Fruit fly (Drosophila melanogaster) whole organism, embryonic: ENCODE data around the gene CG15914.
A peak's percentile ranks its signal among the peaks of the same experiment; 100 is the strongest.

Experiments used
- Asciz ChIP-seq: fragments of 200-800 bp; sonication (Bioruptor generic); optimal IDR thresholded peaks from 2 replicates; lab custom pipeline; 2017; ENCODE audit warnings: missing biosample characterization, mild to moderate bottlenecking, missing genetic modification characterization, missing genetic modification reagents
- CG10267 ChIP-seq: fragments of 200-800 bp; sonication (Bioruptor generic); optimal IDR thresholded peaks from 2 replicates; lab custom pipeline; 2018; ENCODE audit warnings: missing biosample characterization, mild to moderate bottlenecking, missing genetic modification characterization, moderate library complexity
- CG11696 ChIP-seq: fragments of 200-800 bp; sonication (Bioruptor generic); IDR thresholded peaks from 2 replicates; pipeline ENCODE4 v1.3.6; 2022; ENCODE audit warnings: missing biosample characterization, missing genetic modification characterization
- CG12219 ChIP-seq: fragments of 200-800 bp; sonication (Bioruptor generic); optimal IDR thresholded peaks from 3 replicates; lab custom pipeline; 2018; ENCODE audit warnings: missing biosample characterization, mild to moderate bottlenecking, missing genetic modification characterization
- CG12236 ChIP-seq: fragments of 200-800 bp; sonication (Bioruptor generic); optimal IDR thresholded peaks from 2 replicates; lab custom pipeline; 2016; ENCODE audit warnings: missing biosample characterization, missing genetic modification characterization
- CG1529 ChIP-seq: fragments of 200-800 bp; sonication (Bioruptor generic); optimal IDR thresholded peaks from 3 replicates; lab custom pipeline; 2018; ENCODE audit warnings: missing biosample characterization, missing genetic modification characterization
- CG1603 ChIP-seq: fragments of 200-800 bp; sonication (Bioruptor generic); optimal IDR thresholded peaks from 2 replicates; lab custom pipeline; 2019; ENCODE audit warnings: missing biosample characterization, mild to moderate bottlenecking, missing genetic modification characterization, moderate library complexity
- CG17186 ChIP-seq: fragments of 200-800 bp; sonication (Bioruptor generic); optimal IDR thresholded peaks from 3 replicates; lab custom pipeline; 2017; ENCODE audit warnings: missing biosample characterization, missing genetic modification reagents, missing genetic modification characterization
- CG18619 ChIP-seq: fragments of 200-800 bp; sonication (Bioruptor generic); optimal IDR thresholded peaks from 3 replicates; lab custom pipeline; 2017; ENCODE audit warnings: missing biosample characterization, mild to moderate bottlenecking, missing genetic modification characterization
- CG2116 ChIP-seq: fragments of 200-800 bp; sonication (Bioruptor generic); optimal IDR thresholded peaks from 3 replicates; lab custom pipeline; 2018; ENCODE audit warnings: missing biosample characterization, mild to moderate bottlenecking, missing genetic modification characterization
- CG2120 ChIP-seq: fragments of 200-800 bp; sonication (Bioruptor generic); optimal IDR thresholded peaks from 3 replicates; lab custom pipeline; 2016; ENCODE audit warnings: missing biosample characterization, missing genetic modification characterization
- CG2129 ChIP-seq: fragments of 200-800 bp; sonication (Bioruptor generic); IDR thresholded peaks from 2 replicates; pipeline ENCODE4 v1.3.6; 2022; ENCODE audit warnings: missing biosample characterization, missing genetic modification characterization; ENCODE audit not compliant: partially characterized antibody
- CG2202 ChIP-seq: fragments of 200-800 bp; sonication (Bioruptor generic); optimal IDR thresholded peaks from 2 replicates; lab custom pipeline; 2018; ENCODE audit warnings: missing biosample characterization, mild to moderate bottlenecking, missing genetic modification characterization
- CG3995 ChIP-seq: fragments of 200-800 bp; sonication (Bioruptor generic); optimal IDR thresholded peaks from 3 replicates; lab custom pipeline; 2016; ENCODE audit warnings: missing biosample characterization, missing genetic modification characterization
- CG42726 ChIP-seq: fragments of 200-800 bp; sonication (Bioruptor generic); IDR thresholded peaks from 2 replicates; pipeline ENCODE4 v1.3.6; 2022; ENCODE audit warnings: missing biosample characterization, missing genetic modification characterization; ENCODE audit not compliant: partially characterized antibody
- CG7839 ChIP-seq: fragments of 200-800 bp; sonication (Bioruptor generic); optimal IDR thresholded peaks from 3 replicates; lab custom pipeline; 2018; ENCODE audit warnings: missing biosample characterization, mild to moderate bottlenecking, missing genetic modification characterization, moderate library complexity
- CG8290 ChIP-seq, 3 experiments: fragments of 200-800 bp; sonication (Bioruptor generic); optimal IDR thresholded peaks; 2 replicates each; lab custom pipeline; 2016 to 2019; ENCODE audit warnings: missing biosample characterization in 3 of 3, missing genetic modification characterization in 3 of 3, mild to moderate bottlenecking in 2 of 3, moderate library complexity in 1 of 3
- Dip2 ChIP-seq: fragments of 200-800 bp; sonication (Bioruptor generic); IDR thresholded peaks from 2 replicates; pipeline ENCODE4 v1.3.6; 2022; ENCODE audit warnings: missing biosample characterization, missing genetic modification characterization
- Dll ChIP-seq: fragments of 200-800 bp; sonication (Bioruptor generic); IDR thresholded peaks from 4 replicates; pipeline ENCODE4 v1.3.6; 2022; ENCODE audit warnings: missing biosample characterization, missing genetic modification characterization; ENCODE audit not compliant: partially characterized antibody
- E2f2 ChIP-seq: fragments of 200-800 bp; sonication (Bioruptor generic); IDR thresholded peaks from 2 replicates; pipeline ENCODE4 v1.3.6; 2022; ENCODE audit warnings: missing biosample characterization, missing genetic modification characterization
- Fer1 ChIP-seq: fragments of 200-800 bp; sonication (Bioruptor generic); optimal IDR thresholded peaks from 2 replicates; lab custom pipeline; 2017; ENCODE audit warnings: missing biosample characterization, mild to moderate bottlenecking, missing genetic modification characterization
- Fer3 ChIP-seq: fragments of 200-800 bp; sonication (Bioruptor generic); optimal IDR thresholded peaks from 2 replicates; lab custom pipeline; 2018; ENCODE audit warnings: missing biosample characterization, mild to moderate bottlenecking, missing genetic modification characterization, moderate library complexity
- Hr51 ChIP-seq, 2 experiments: fragments of 200-800 bp; sonication (Bioruptor generic); optimal IDR thresholded peaks; 2 replicates in 1 of 2; 3 replicates in 1 of 2; lab custom pipeline; 2016 to 2018; ENCODE audit warnings: missing biosample characterization in 2 of 2, missing genetic modification characterization in 2 of 2, mild to moderate bottlenecking in 1 of 2, moderate library complexity in 1 of 2
- Med ChIP-seq: fragments of 200-800 bp; sonication (Bioruptor generic); peaks from one replicate; lab custom pipeline; 2016; ENCODE audit warnings: missing biosample characterization, missing genetic modification characterization, mild to moderate bottlenecking, inconsistent platforms, moderate library complexity
- Meics ChIP-seq: fragments of 200-800 bp; sonication (Bioruptor generic); optimal IDR thresholded peaks from 2 replicates; lab custom pipeline; 2017; ENCODE audit warnings: missing biosample characterization, mild to moderate bottlenecking, missing genetic modification characterization
- Neu2 ChIP-seq: fragments of 200-800 bp; sonication (Bioruptor generic); optimal IDR thresholded peaks from 3 replicates; lab custom pipeline; 2016; ENCODE audit warnings: missing biosample characterization, missing genetic modification characterization, borderline replicate concordance
- Ptx1 ChIP-seq: fragments of 200-800 bp; sonication (Bioruptor generic); IDR thresholded peaks from 2 replicates; pipeline ENCODE4 v1.3.6; 2022; ENCODE audit warnings: missing biosample characterization, missing genetic modification characterization
- Rfx ChIP-seq: fragments of 200-800 bp; sonication (Bioruptor generic); IDR thresholded peaks from 2 replicates; pipeline ENCODE4 v1.3.6; 2022; ENCODE audit warnings: missing biosample characterization, missing genetic modification characterization
- Sin3A ChIP-seq: fragments of >200 bp; optimal IDR thresholded peaks from 2 replicates; lab custom pipeline; 2018
- Usf ChIP-seq: fragments of 200-800 bp; sonication (Bioruptor generic); optimal IDR thresholded peaks from 2 replicates; lab custom pipeline; 2017; ENCODE audit warnings: missing genotype, missing biosample characterization, missing genetic modification characterization
- ash1 ChIP-seq: fragments of 200-800 bp; sonication (Bioruptor generic); optimal IDR thresholded peaks from 2 replicates; lab custom pipeline; 2018; ENCODE audit warnings: missing biosample characterization, mild to moderate bottlenecking, missing genetic modification characterization
- az2 ChIP-seq: fragments of 200-800 bp; sonication (Bioruptor generic); optimal IDR thresholded peaks from 3 replicates; lab custom pipeline; 2016; ENCODE audit warnings: missing biosample characterization, missing genetic modification characterization
- ci ChIP-seq: fragments of 200-800 bp; sonication (Bioruptor generic); IDR thresholded peaks from 3 replicates; pipeline ENCODE4 v1.3.6; 2022; ENCODE audit warnings: missing biosample characterization, missing genetic modification characterization
- dimm ChIP-seq: fragments of 200-800 bp; sonication (Bioruptor generic); IDR thresholded peaks from 2 replicates; pipeline ENCODE4 v1.3.6; 2022; ENCODE audit warnings: missing biosample characterization, missing genetic modification characterization
- disco-r ChIP-seq: fragments of 200-800 bp; sonication (Bioruptor generic); optimal IDR thresholded peaks from 2 replicates; lab custom pipeline; 2016; ENCODE audit warnings: missing biosample characterization, missing genetic modification characterization
- gcm ChIP-seq: fragments of 200-800 bp; sonication (Bioruptor generic); optimal IDR thresholded peaks from 2 replicates; lab custom pipeline; 2019; ENCODE audit warnings: missing biosample characterization, mild to moderate bottlenecking, missing genetic modification characterization, moderate library complexity
- gfzf ChIP-seq: fragments of 200-800 bp; sonication (Bioruptor generic); optimal IDR thresholded peaks from 2 replicates; lab custom pipeline; 2016; ENCODE audit warnings: missing biosample characterization, mild to moderate bottlenecking, missing genetic modification characterization, moderate library complexity
- gsb ChIP-seq: fragments of 200-800 bp; sonication (Bioruptor generic); IDR thresholded peaks from 2 replicates; pipeline ENCODE4 v1.3.6; 2022; ENCODE audit warnings: missing biosample characterization, missing genetic modification characterization
- hbn ChIP-seq: fragments of 200-800 bp; sonication (Bioruptor generic); IDR thresholded peaks from 2 replicates; pipeline ENCODE4 v1.3.6; 2022; ENCODE audit warnings: missing biosample characterization, missing genetic modification characterization; ENCODE audit not compliant: partially characterized antibody
- inv ChIP-seq: fragments of 200-800 bp; sonication (Bioruptor generic); IDR thresholded peaks from 2 replicates; pipeline ENCODE4 v1.3.6; 2022; ENCODE audit warnings: missing biosample characterization, missing genetic modification characterization; ENCODE audit not compliant: partially characterized antibody
- jumu ChIP-seq: fragments of 200-800 bp; sonication (Bioruptor generic); optimal IDR thresholded peaks from 3 replicates; lab custom pipeline; 2016; ENCODE audit warnings: missing biosample characterization, missing genetic modification characterization
- lov ChIP-seq, 2 experiments: fragments of 200-800 bp in 1 of 2; fragments of >200 bp in 1 of 2; sonication (Bioruptor generic) in 1 of 2; IDR thresholded peaks in 1 of 2; optimal IDR thresholded peaks in 1 of 2; 2 replicates in 1 of 2; 3 replicates in 1 of 2; pipeline versions ENCODE4 v1.3.6 to Lab custom; 2017 to 2022; ENCODE audit warnings: missing biosample characterization in 1 of 2, missing genetic modification characterization in 1 of 2
- nmo ChIP-seq: fragments of 200-800 bp; sonication (Bioruptor generic); optimal IDR thresholded peaks from 2 replicates; lab custom pipeline; 2018; ENCODE audit warnings: missing biosample characterization, mild to moderate bottlenecking, missing genetic modification characterization, moderate library complexity
- rib ChIP-seq: fragments of 200-800 bp; sonication (Bioruptor generic); IDR thresholded peaks from 2 replicates; pipeline ENCODE4 v1.3.6; 2022; ENCODE audit warnings: missing biosample characterization, missing genetic modification characterization
- row ChIP-seq: fragments of 200-800 bp; sonication (Bioruptor generic); IDR thresholded peaks from 3 replicates; pipeline ENCODE4 v1.3.6; 2022; ENCODE audit warnings: missing biosample characterization, missing genetic modification characterization
- ssp ChIP-seq: fragments of 200-800 bp; sonication (Bioruptor generic); IDR thresholded peaks from 2 replicates; pipeline ENCODE4 v1.3.6; 2022; ENCODE audit warnings: missing biosample characterization, missing genetic modification characterization
- tna ChIP-seq: fragments of 200-800 bp; sonication (Bioruptor generic); IDR thresholded peaks from 2 replicates; pipeline ENCODE4 v1.3.6; 2022; ENCODE audit warnings: missing biosample characterization, missing genetic modification characterization; ENCODE audit not compliant: partially characterized antibody
- tx ChIP-seq: fragments of 200-800 bp; sonication (Bioruptor generic); optimal IDR thresholded peaks from 2 replicates; lab custom pipeline; 2016; ENCODE audit warnings: missing biosample characterization, missing genetic modification characterization
- usp ChIP-seq: fragments of >200 bp; optimal IDR thresholded peaks from 2 replicates; lab custom pipeline; 2017; ENCODE audit warnings: missing biosample characterization, missing genetic modification characterization
- vnd ChIP-seq: fragments of 200-800 bp; sonication (Bioruptor generic); IDR thresholded peaks from 3 replicates; pipeline ENCODE4 v1.3.6; 2022; ENCODE audit warnings: missing biosample characterization, missing genetic modification characterization; ENCODE audit not compliant: partially characterized antibody

The CG15914 gene

dm6 chrX:15835393-15835792 is 17.8 kb upstream of the CG15914 start, which contains the start of gene Chc (continued):
- TF ChIP-seq Meics (no peak), ash1 (no peak), ci (GFP tag; lab: Robert Waterston, UW) (no peak), CG18619 (no peak), CG1529 (GFP tag; lab: Kevin White, UChicago) (no peak), dimm (GFP tag; lab: Robert Waterston, UW) (no peak), inv (peak; percentile 98), CG12236 (no peak), ssp (peak; percentile 36; the same call in 1 of the 2 replicates), CG10267 (tag; lab: Kevin White, UChicago) (peak; percentile 25), rib (GFP tag; lab: Robert Waterston, UW) (no peak), Rfx (GFP tag; lab: Robert Waterston, UW) (peak; percentile 36; the same call in 1 of the 2 replicates), CG2120 (peak; percentile 21), CG7839 (tag; lab: Kevin White, UChicago) (no peak), Med (GFP tag; lab: Kevin White, UChicago) (peak; percentile 76), CG42726 (GFP tag; lab: Robert Waterston, UW) (peak; percentile 96), CG8290 (GFP tag; optimal IDR thresholded peaks at IDR 0.05; lab: Kevin White, UChicago) (peak; percentile 68), CG8290 (tag; optimal IDR thresholded peaks at IDR 0.05; lab: Kevin White, UChicago) (peak in 1 of 2 experiments; percentile 40), nmo (GFP tag; lab: Kevin White, UChicago) (peak; percentile 34), Dip2 (no peak), hbn (GFP tag; lab: Robert Waterston, UW) (peak; percentile 94), CG1603 (tag; lab: Kevin White, UChicago) (peak; percentile 75), lov (optimal IDR thresholded peaks at IDR 0.05; lab: Kevin White, UChicago) (no peak), lov (GFP tag; IDR thresholded peaks at IDR 0.05; lab: Robert Waterston, UW) (no peak), CG17186 (peak; percentile 32), tx (GFP tag; lab: Kevin White, UChicago) (no peak), Asciz (GFP tag; lab: Kevin White, UChicago) (no peak), CG12219 (no peak), vnd (GFP tag; lab: Robert Waterston, UW) (peak; percentile 96), CG2116 (peak; percentile 84), Fer3 (tag; lab: Kevin White, UChicago) (no peak), Hr51 (GFP tag; optimal IDR thresholded peaks at IDR 0.05; lab: Kevin White, UChicago) (no peak), jumu (GFP tag; lab: Kevin White, UChicago) (no peak), az2 (GFP tag; lab: Kevin White, UChicago) (no peak), disco-r (GFP tag; lab: Kevin White, UChicago) (no peak), CG3995 (peak; percentile 90), row (GFP tag; lab: Robert Waterston, UW) (peak; percentile 68), CG2129 (GFP tag; lab: Robert Waterston, UW) (peak; percentile 88), gsb (GFP tag; lab: Robert Waterston, UW) (no peak), CG2202 (tag; lab: Kevin White, UChicago) (no peak), Usf (GFP tag; lab: Kevin White, UChicago) (no peak), Sin3A (lab: Kevin White, UChicago) (no peak), tna (GFP tag; lab: Robert Waterston, UW) (peak; percentile 96), Ptx1 (no peak), usp (no peak), gfzf (GFP tag; lab: Kevin White, UChicago) (peak; percentile 37), Dll (GFP tag; lab: Robert Waterston, UW) (peak; percentile 94), Fer1 (GFP tag; lab: Kevin White, UChicago) (no peak), CG11696 (GFP tag; lab: Robert Waterston, UW) (no peak), E2f2 (GFP tag; lab: Robert Waterston, UW) (peak; percentile 50; the same call in 1 of the 2 replicates), gcm (GFP tag; lab: Kevin White, UChicago) (no peak), Neu2 (GFP tag; lab: Kevin White, UChicago) (no peak)
